Worm (Caenorhabditis elegans): ENCODE results near the gene mai-1.

Gene mai-1

ce11 chrX:3094304-3094703 is 22.1 kb downstream of the mai-1 start, which contains the start of gene wrt-2:
Gene wrt-2, minus strand, starts transcription at chrX:3094349.
- no peak for TF ChIP-seq sox-2 (GFP tag; IDR thresholded peaks at IDR 0.05)
- TF ChIP-seq eyg-1 (tag; optimal IDR thresholded peaks at IDR 0.05): no peak
- no peak for TF ChIP-seq dmd-4 (tag; optimal IDR thresholded peaks at IDR 0.05; ENCODE audit: borderline replicate concordance)
- no peak for TF ChIP-seq ceh-9 (tag; optimal IDR thresholded peaks at IDR 0.05)
- no peak for TF ChIP-seq ceh-31 (tag; optimal IDR thresholded peaks at IDR 0.05)
- TF ChIP-seq K09A11.1 (tag; optimal IDR thresholded peaks at IDR 0.05; ENCODE audit: insufficient read depth): no peak
- no peak for TF ChIP-seq npax-4 (tag; optimal IDR thresholded peaks at IDR 0.05)
- TF ChIP-seq nhr-232 (tag; optimal IDR thresholded peaks at IDR 0.05): no peak
- no peak for TF ChIP-seq pag-3 (tag; optimal IDR thresholded peaks at IDR 0.05; ENCODE audit: borderline replicate concordance)

ce11 chrX:3092460-3092859 is 23.9 kb downstream of the mai-1 start:
- TF ChIP-seq dmd-4 (tag; optimal IDR thresholded peaks at IDR 0.05; ENCODE audit: borderline replicate concordance) (no peak), pqm-1 (tag; optimal IDR thresholded peaks at IDR 0.05) (no peak), che-1 (tag; optimal IDR thresholded peaks at IDR 0.05) (no peak), eyg-1 (tag; optimal IDR thresholded peaks at IDR 0.05) (no peak), tbx-2 (tag; optimal IDR thresholded peaks at IDR 0.05) (no peak), hlh-30 (tag; optimal IDR thresholded peaks at IDR 0.05; ENCODE audit: insufficient read depth) (no peak), ceh-45 (GFP tag; IDR thresholded peaks at IDR 0.05) (no peak), ceh-19 (GFP tag; optimal IDR thresholded peaks at IDR 0.05) (no peak), nhr-232 (tag; optimal IDR thresholded peaks at IDR 0.05) (no peak), lin-11 (tag; optimal IDR thresholded peaks at IDR 0.05) (no peak), hlh-15 (tag; optimal IDR thresholded peaks at IDR 0.05) (no peak), fkh-10 (GFP tag; optimal IDR thresholded peaks at IDR 0.05) (no peak), ttx-3 (tag; optimal IDR thresholded peaks at IDR 0.05) (no peak)

- TF ChIP-seq ceh-24 (tag; optimal IDR thresholded peaks at IDR 0.05): no peak
- TF ChIP-seq mec-3 (tag; optimal IDR thresholded peaks at IDR 0.05; ENCODE audit: borderline replicate concordance): no peak
- TF ChIP-seq hlh-30 (tag; optimal IDR thresholded peaks at IDR 0.05; ENCODE audit: insufficient read depth): no peak
- no peak for TF ChIP-seq eyg-1 (tag; optimal IDR thresholded peaks at IDR 0.05)
- no peak for TF ChIP-seq dve-1 (tag; optimal IDR thresholded peaks at IDR 0.05)
These were observed 25.2 kb downstream of the mai-1 start for ce11 chrX:3091119-3091746.

- TF ChIP-seq ceh-18 (tag; optimal IDR thresholded peaks at IDR 0.05) (peak; percentile 49), hlh-8 (tag; optimal IDR thresholded peaks at IDR 0.05) (no peak), fkh-6 (tag; optimal IDR thresholded peaks at IDR 0.05) (peak; percentile 13), sdc-2 (tag; optimal IDR thresholded peaks at IDR 0.05) (peak; percentile 62), ceh-31 (tag; optimal IDR thresholded peaks at IDR 0.05) (peak; percentile 43), pha-2 (tag; optimal IDR thresholded peaks at IDR 0.05) (no peak), ceh-9 (tag; optimal IDR thresholded peaks at IDR 0.05) (no peak), syd-9 (tag; optimal IDR thresholded peaks at IDR 0.05) (no peak), hlh-30 (tag; optimal IDR thresholded peaks at IDR 0.05; ENCODE audit: insufficient read depth) (peak; percentile 44), che-1 (tag; optimal IDR thresholded peaks at IDR 0.05) (peak; percentile 13), tbx-2 (tag; optimal IDR thresholded peaks at IDR 0.05) (peak; percentile 47), C08G9.2 (tag; optimal IDR thresholded peaks at IDR 0.05) (peak; percentile 17), nfya-1 (tag; optimal IDR thresholded peaks at IDR 0.05) (peak; percentile 39), unc-42 (tag; optimal IDR thresholded peaks at IDR 0.05) (peak; percentile 50), elt-2 (tag; optimal IDR thresholded peaks at IDR 0.05) (peak; percentile 69)
These were observed 26.4 kb downstream of the mai-1 start for ce11 chrX:3089894-3090414.

- TF ChIP-seq ceh-19 (GFP tag; optimal IDR thresholded peaks at IDR 0.05) (no peak), hlh-30 (tag; optimal IDR thresholded peaks at IDR 0.05; ENCODE audit: insufficient read depth) (no peak), ceh-31 (tag; optimal IDR thresholded peaks at IDR 0.05) (no peak), eyg-1 (tag; optimal IDR thresholded peaks at IDR 0.05) (no peak), pros-1 (tag; optimal IDR thresholded peaks at IDR 0.05) (no peak)
These were observed 27.0 kb downstream of the mai-1 start, which contains the start of gene pccb-1 for ce11 chrX:3089423-3089822. Gene pccb-1, plus strand, starts transcription at chrX:3089549.
